Worm (Caenorhabditis elegans): Measurements from ENCODE around the gene str-209.

The str-209 gene

DNA sequence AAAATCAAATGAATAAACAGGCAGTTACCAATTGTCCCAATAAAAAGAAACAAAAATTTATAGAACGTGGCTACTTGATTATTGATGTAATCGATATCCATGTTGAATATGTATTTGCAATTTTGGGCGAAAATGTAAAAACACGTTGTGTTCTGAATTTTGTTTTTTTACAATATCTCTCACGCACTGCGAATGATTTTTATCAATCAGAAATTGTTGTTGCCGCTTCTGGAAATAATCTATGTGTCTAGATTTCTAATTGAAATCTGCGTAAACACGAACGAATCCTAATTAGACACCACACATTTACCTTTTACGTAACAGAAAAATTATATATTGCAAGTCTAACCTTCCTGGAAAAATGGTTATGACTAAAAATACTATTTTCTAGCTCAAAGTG lies 34.4 kb downstream of the str-209 start, which contains the start of gene srsx-13:
Gene srsx-13 (minus strand): TSS at position 101 of the 400 bp plus-strand sequence.
- TF ChIP-seq fos-1 (tag; optimal IDR thresholded peaks at IDR 0.05), result no peak
- no peak for TF ChIP-seq ceh-32 (tag; optimal IDR thresholded peaks at IDR 0.05; ENCODE audit: poor library complexity)
- TF ChIP-seq egl-43 (GFP tag; IDR thresholded peaks at IDR 0.05), result no peak
- no peak for TF ChIP-seq mep-1 (tag; optimal IDR thresholded peaks at IDR 0.05)
- TF ChIP-seq sdz-12 (GFP tag; optimal IDR thresholded peaks at IDR 0.05), result no peak
- no peak for TF ChIP-seq zag-1 (tag; optimal IDR thresholded peaks at IDR 0.05)
- TF ChIP-seq unc-39 (tag; optimal IDR thresholded peaks at IDR 0.05), result no peak
- TF ChIP-seq saeg-2 (GFP tag; IDR thresholded peaks at IDR 0.05), result no peak
- no peak for TF ChIP-seq cey-2 (tag; optimal IDR thresholded peaks at IDR 0.05; ENCODE audit: borderline replicate concordance, insufficient read depth)
- TF ChIP-seq T26A8.4 (GFP tag; IDR thresholded peaks at IDR 0.05), result no peak
- TF ChIP-seq nhr-76 (tag; optimal IDR thresholded peaks at IDR 0.05), result no peak
- TF ChIP-seq nhr-237 (tag; optimal IDR thresholded peaks at IDR 0.05), result no peak
- no peak for TF ChIP-seq nhr-28 (tag; optimal IDR thresholded peaks at IDR 0.05)
- no peak for TF ChIP-seq nhr-102 (tag; optimal IDR thresholded peaks at IDR 0.05)
- no peak for TF ChIP-seq nhr-41 (GFP tag; IDR thresholded peaks at IDR 0.05)
- no peak for TF ChIP-seq ZK337.2 (GFP tag; IDR thresholded peaks at IDR 0.05)

DNA sequence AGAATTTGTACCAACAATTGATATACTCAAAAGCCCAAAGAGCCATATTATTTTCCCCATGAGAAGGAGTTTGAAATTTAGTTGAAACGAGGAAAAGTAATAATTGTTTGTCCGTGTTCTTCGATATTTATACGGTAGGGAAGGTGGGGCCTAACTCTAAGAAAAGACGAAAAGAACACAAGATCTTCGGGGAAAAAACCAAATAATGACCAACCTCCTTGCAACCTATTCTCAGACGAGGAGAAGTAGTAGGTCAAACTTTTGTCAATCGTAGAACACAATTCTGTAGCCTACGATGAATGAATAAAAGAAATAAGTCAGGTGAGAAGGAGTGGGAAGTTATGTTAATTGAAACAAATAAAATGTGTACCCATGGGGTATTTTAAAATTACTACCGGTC lies 38.4 kb downstream of the str-209 start, which contains the start of gene ncx-8:
Gene ncx-8 (minus strand): TSS at position 101 of the 400 bp plus-strand sequence.
- no peak for TF ChIP-seq duxl-1 (tag; optimal IDR thresholded peaks at IDR 0.05; ENCODE audit: poor library complexity)
- TF ChIP-seq nhr-28 (tag; optimal IDR thresholded peaks at IDR 0.05), result no peak
- no peak for TF ChIP-seq snpc-1.2 (GFP tag; IDR thresholded peaks at IDR 0.05)
- no peak for TF ChIP-seq ctbp-1 (GFP tag; IDR thresholded peaks at IDR 0.05)
- TF ChIP-seq php-3 (GFP tag; IDR thresholded peaks at IDR 0.05), result no peak
- TF ChIP-seq cey-2 (tag; optimal IDR thresholded peaks at IDR 0.05; ENCODE audit: borderline replicate concordance, insufficient read depth), result no peak
- no peak for TF ChIP-seq zip-2 (tag; optimal IDR thresholded peaks at IDR 0.05)
- TF ChIP-seq hif-1 (tag; optimal IDR thresholded peaks at IDR 0.05), result no peak
- TF ChIP-seq aly-2 (tag; optimal IDR thresholded peaks at IDR 0.05), result no peak
- no peak for TF ChIP-seq nhr-25 (tag; optimal IDR thresholded peaks at IDR 0.05; ENCODE audit: borderline replicate concordance, insufficient read depth)
- no peak for TF ChIP-seq mdt-29 (GFP tag; IDR thresholded peaks at IDR 0.05)
- no peak for TF ChIP-seq nhr-11 (tag; optimal IDR thresholded peaks at IDR 0.05)
- no peak for TF ChIP-seq ceh-28 (tag; optimal IDR thresholded peaks at IDR 0.05)
- no peak for TF ChIP-seq F44E2.7 (GFP tag; IDR thresholded peaks at IDR 0.05)
- no peak for TF ChIP-seq nhr-41 (GFP tag; IDR thresholded peaks at IDR 0.05)
- no peak for TF ChIP-seq nhr-76 (tag; optimal IDR thresholded peaks at IDR 0.05)
- no peak for TF ChIP-seq T20F7.1 (GFP tag; optimal IDR thresholded peaks at IDR 0.05)

DNA sequence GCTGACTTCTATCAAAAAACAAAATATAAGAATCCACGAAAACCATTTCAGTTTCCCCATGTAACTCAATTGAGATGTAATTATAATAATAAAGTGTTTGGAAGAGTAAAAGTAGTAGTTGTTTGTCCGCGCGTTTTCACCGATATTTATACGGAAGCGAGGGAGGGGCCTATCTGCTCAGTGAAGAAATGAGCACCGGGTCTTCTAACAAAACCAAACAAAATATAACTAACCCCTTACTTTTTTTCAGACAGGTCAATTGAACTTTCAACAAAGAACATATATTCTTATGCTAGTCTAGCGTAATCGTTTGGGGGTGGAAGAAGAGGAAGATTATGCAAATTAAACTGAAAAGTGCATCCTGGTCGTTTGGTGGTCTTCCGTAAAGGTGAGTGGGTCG lies 46.4 kb downstream of the str-209 start, which contains the start of gene ncx-9:
Gene ncx-9 (minus strand): TSS at position 101 of the 400 bp plus-strand sequence.
- TF ChIP-seq nhr-48 (tag; optimal IDR thresholded peaks at IDR 0.05) (no peak), php-3 (GFP tag; IDR thresholded peaks at IDR 0.05) (no peak), ama-1 (optimal IDR thresholded peaks at IDR 0.05) (no peak), mdt-29 (GFP tag; IDR thresholded peaks at IDR 0.05) (no peak)

DNA sequence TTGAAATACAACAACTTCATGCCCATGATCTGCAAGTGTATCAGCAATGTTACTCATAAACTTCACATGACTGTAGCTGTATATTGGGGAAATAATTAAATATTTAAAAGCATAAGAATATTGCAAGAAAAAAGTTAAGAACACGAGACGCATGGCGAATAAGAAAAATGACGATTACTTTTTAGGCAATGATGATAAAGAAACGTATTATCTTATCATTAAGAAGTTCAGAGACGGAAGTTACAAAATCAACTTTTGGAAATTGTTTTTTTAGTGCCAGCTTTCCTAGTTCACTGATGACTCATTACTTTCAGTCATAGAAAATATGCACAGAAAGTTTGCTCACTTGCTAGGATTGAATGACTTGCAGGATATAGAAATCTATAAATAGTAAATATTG lies 51.7 kb downstream of the str-209 start, which contains the start of gene ugt-7:
Gene ugt-7 (minus strand): TSS at position 161 of the 400 bp plus-strand sequence.
- no peak for TF ChIP-seq D1046.2 (GFP tag; IDR thresholded peaks at IDR 0.05)
- no peak for TF ChIP-seq mdl-1 (tag; optimal IDR thresholded peaks at IDR 0.05)
- TF ChIP-seq ceh-62 (tag; optimal IDR thresholded peaks at IDR 0.05), result no peak
- peak; percentile 11 for TF ChIP-seq nhr-77 (tag; optimal IDR thresholded peaks at IDR 0.05)
- no peak for TF ChIP-seq T26A8.4 (GFP tag; IDR thresholded peaks at IDR 0.05)
- TF ChIP-seq Y105C5A.15 (GFP tag; IDR thresholded peaks at IDR 0.05), result no peak
- peak; percentile 42 for TF ChIP-seq nhr-28 (tag; optimal IDR thresholded peaks at IDR 0.05)
- TF ChIP-seq R02D3.7 (tag; optimal IDR thresholded peaks at IDR 0.05), result no peak
- TF ChIP-seq pqm-1 (tag; optimal IDR thresholded peaks at IDR 0.05), result peak; percentile 72
